Fruit fly (Drosophila melanogaster) whole organism, adult: Measurements from ENCODE around the gene mRpL45.

Source experiments
- CG11617 ChIP-seq: fragments of 200-800 bp; sonication (Bioruptor generic); optimal IDR thresholded peaks from 2 replicates; lab custom pipeline; 2017; ENCODE audit warnings: mild to moderate bottlenecking, missing biosample characterization, missing genetic modification reagents, missing genetic modification characterization
- CG12768 ChIP-seq: fragments of 200-800 bp; sonication (Bioruptor generic); optimal IDR thresholded peaks from 2 replicates; lab custom pipeline; 2017; ENCODE audit warnings: missing biosample characterization, missing genetic modification characterization, mild to moderate bottlenecking, moderate library complexity, missing genetic modification reagents
- CG14711 ChIP-seq: fragments of 200-800 bp; sonication (Bioruptor generic); optimal IDR thresholded peaks from 2 replicates; lab custom pipeline; 2018; ENCODE audit warnings: missing biosample characterization, mild to moderate bottlenecking, missing genetic modification characterization, moderate library complexity
- CG1620 ChIP-seq: fragments of 200-800 bp; sonication (Bioruptor generic); optimal IDR thresholded peaks from 2 replicates; lab custom pipeline; 2016; ENCODE audit warnings: missing biosample characterization, missing genetic modification characterization
- CG33017 ChIP-seq: fragments of 200-800 bp; sonication (Bioruptor generic); optimal IDR thresholded peaks from 2 replicates; lab custom pipeline; 2018; ENCODE audit warnings: missing biosample characterization, mild to moderate bottlenecking, missing genetic modification characterization, moderate library complexity
- CG5204 ChIP-seq: fragments of 200-800 bp; sonication (Bioruptor generic); optimal IDR thresholded peaks from 2 replicates; lab custom pipeline; 2016; ENCODE audit warnings: missing biosample characterization, missing genetic modification characterization
- CG7045 ChIP-seq: fragments of 200-800 bp; sonication (Bioruptor generic); optimal IDR thresholded peaks from 2 replicates; lab custom pipeline; 2017; ENCODE audit warnings: missing biosample characterization, mild to moderate bottlenecking, missing genetic modification characterization
- CG7101 ChIP-seq: fragments of 200-800 bp; sonication (Bioruptor generic); optimal IDR thresholded peaks from 2 replicates; lab custom pipeline; 2018; ENCODE audit warnings: missing biosample characterization, mild to moderate bottlenecking, missing genetic modification characterization, moderate library complexity
- Clk ChIP-seq: fragments of 200-800 bp; sonication (Bioruptor generic); optimal IDR thresholded peaks from 2 replicates; lab custom pipeline; 2017; ENCODE audit warnings: missing biosample characterization, missing genetic modification characterization
- Crg-1 ChIP-seq: fragments of 200-800 bp; sonication (Bioruptor generic); optimal IDR thresholded peaks from 2 replicates; lab custom pipeline; 2016; ENCODE audit warnings: missing biosample characterization, missing genetic modification characterization
- Hr96 ChIP-seq: fragments of 200-800 bp; sonication (Bioruptor generic); optimal IDR thresholded peaks from 2 replicates; lab custom pipeline; 2016; ENCODE audit warnings: missing biosample characterization, missing genetic modification characterization
- Mnt ChIP-seq: fragments of 200-800 bp; sonication (Bioruptor generic); optimal IDR thresholded peaks from 2 replicates; lab custom pipeline; 2016; ENCODE audit warnings: missing biosample characterization, mild to moderate bottlenecking, missing genetic modification characterization
- bab1 ChIP-seq: fragments of 200-800 bp; sonication (Bioruptor generic); optimal IDR thresholded peaks from 3 replicates; lab custom pipeline; 2019; ENCODE audit warnings: missing biosample characterization, mild to moderate bottlenecking, missing genetic modification characterization, moderate library complexity
- cic ChIP-seq: fragments of 200-800 bp; sonication (Bioruptor generic); optimal IDR thresholded peaks from 2 replicates; lab custom pipeline; 2017; ENCODE audit warnings: missing biosample characterization, mild to moderate bottlenecking, missing genetic modification characterization, moderate library complexity
- cnc ChIP-seq, 2 experiments: fragments of >200 bp; optimal IDR thresholded peaks; 2 replicates each; lab custom pipeline; 2017
- kay ChIP-seq: fragments of 200-800 bp; sonication (Bioruptor generic); peaks from one replicate; lab custom pipeline; 2016; ENCODE audit warnings: missing biosample characterization, missing genetic modification characterization, borderline replicate concordance
- ovo ChIP-seq: fragments of 200-800 bp; sonication (Bioruptor generic); optimal IDR thresholded peaks from 2 replicates; lab custom pipeline; 2016; ENCODE audit warnings: missing biosample characterization, missing genetic modification characterization
- pad ChIP-seq: fragments of 200-800 bp; sonication (Bioruptor generic); optimal IDR thresholded peaks from 3 replicates; lab custom pipeline; 2017; ENCODE audit warnings: missing biosample characterization, missing genetic modification characterization, mild to moderate bottlenecking, moderate library complexity, missing genetic modification reagents
- tj ChIP-seq: fragments of 200-800 bp; sonication (Bioruptor generic); optimal IDR thresholded peaks from 3 replicates; lab custom pipeline; 2017; ENCODE audit warnings: missing biosample characterization, mild to moderate bottlenecking, missing genetic modification characterization, moderate library complexity
- toe ChIP-seq: fragments of 200-800 bp; sonication (Bioruptor generic); optimal IDR thresholded peaks from 2 replicates; lab custom pipeline; 2016; ENCODE audit warnings: missing biosample characterization, missing genetic modification characterization

The mRpL45 gene

dm6 chr3R:22632980-22633379, 14.7 kb downstream of the mRpL45 start:
- TF ChIP-seq tj (GFP tag; lab: Kevin White, UChicago), result peak; percentile 46
- no peak for TF ChIP-seq CG12768 (GFP tag; lab: Kevin White, UChicago)

DNA sequence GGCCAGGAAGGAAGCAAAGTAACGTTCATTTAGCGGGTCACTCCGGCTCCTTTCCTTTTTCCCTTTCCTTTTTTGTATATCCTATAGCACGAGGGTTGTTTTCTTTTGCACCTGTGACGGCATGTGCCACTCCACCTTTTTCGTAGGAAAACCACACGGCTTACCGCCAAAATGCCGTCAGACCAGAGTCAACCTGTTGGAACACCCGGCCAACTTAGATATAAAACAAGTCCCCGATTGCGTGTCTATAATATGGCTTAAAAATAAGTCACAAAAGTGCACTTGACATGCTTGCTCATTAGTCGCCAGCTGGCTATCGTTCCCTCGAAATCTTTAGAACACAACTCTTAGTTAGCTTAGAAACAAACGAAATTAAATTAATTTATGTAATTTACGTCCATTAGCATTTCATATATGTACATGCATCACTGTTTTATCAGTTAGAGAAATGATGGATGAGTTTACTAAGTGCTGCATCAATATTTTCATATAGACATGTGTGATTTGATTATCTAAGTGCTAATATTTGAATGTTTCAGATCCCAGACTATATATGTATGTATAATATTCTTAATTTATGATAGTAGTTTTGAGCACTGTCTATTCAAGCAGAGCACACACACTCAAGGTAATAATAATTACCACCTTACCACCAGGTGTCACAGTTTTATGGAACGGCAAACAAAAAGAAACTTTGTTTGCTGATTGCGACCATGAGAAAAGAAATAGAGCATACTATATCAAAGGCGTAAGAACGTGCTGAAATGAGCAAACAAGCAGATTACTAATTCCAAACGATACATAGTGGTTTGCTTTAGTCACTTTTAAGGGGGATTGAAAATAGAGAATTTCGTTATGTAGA, 16.5 kb downstream of the mRpL45 start:
- TF ChIP-seq cic (GFP tag; lab: Kevin White, UChicago), result no peak
- no peak for TF ChIP-seq CG1620
- TF ChIP-seq Mnt (GFP tag; lab: Kevin White, UChicago), result no peak
- no peak for TF ChIP-seq Clk (GFP tag; lab: Kevin White, UChicago)
- no peak for TF ChIP-seq toe (GFP tag; lab: Kevin White, UChicago)
- TF ChIP-seq bab1, result no peak

dm6 chr3R:22635684-22636566, 17.6 kb downstream of the mRpL45 start:
- TF ChIP-seq tj (GFP tag; lab: Kevin White, UChicago) (peak; percentile 83), Clk (GFP tag; lab: Kevin White, UChicago) (no peak), cic (GFP tag; lab: Kevin White, UChicago) (peak; percentile 39), Mnt (GFP tag; lab: Kevin White, UChicago) (no peak)

DNA sequence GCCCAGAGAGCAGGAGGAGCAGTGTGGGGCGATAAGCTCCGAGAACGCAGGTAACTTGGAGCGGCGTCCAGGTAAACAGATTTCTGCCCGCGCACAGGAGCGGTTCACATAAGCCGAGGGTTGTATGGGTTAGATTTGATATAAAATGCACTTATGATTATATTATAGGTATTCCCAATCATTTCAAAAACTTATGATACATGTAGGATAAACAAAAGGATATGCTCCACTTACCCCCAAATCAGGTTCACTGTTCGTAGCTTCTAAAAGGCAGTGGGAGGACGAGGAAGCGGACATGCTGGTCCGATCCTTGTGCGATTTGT, 18.2 kb downstream of the mRpL45 start:
- no peak for TF ChIP-seq ovo (GFP tag; lab: Kevin White, UChicago)
- no peak for TF ChIP-seq pad (GFP tag; lab: Kevin White, UChicago)
- no peak for TF ChIP-seq tj (GFP tag; lab: Kevin White, UChicago)
- TF ChIP-seq bab1, result no peak
- no peak for TF ChIP-seq Mnt (GFP tag; lab: Kevin White, UChicago)
- no peak for TF ChIP-seq kay (GFP tag; lab: Kevin White, UChicago)

DNA sequence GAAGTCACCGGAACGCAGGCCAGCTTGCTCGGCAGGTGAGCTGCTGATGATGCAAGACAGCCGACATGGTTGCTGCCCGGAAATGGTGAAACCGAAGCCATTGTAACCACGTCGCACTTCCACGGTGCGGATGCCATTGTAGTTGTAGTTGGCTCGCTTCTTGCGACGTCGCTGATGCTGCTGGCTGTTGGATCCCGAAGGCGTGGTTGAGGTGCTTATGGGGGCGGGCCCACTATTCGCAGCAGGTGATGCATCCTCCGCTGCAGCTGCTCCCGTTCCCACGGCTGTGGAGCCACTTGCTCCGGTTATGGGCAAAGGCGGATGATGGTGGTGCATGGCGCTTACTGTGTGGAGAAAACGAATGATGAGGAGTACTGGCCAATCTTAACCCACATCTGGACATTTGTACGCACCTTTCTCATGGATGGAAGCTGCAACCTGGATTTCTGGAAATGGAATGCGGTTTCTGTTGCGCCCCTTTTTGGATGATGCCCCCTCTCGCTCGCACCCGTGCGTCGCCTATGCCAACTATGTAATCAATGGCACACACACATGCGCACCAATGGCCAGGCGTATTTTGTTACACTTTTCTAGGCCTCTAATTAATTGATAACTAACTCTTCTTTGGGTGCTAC, 20.4 kb downstream of the mRpL45 start:
- TF ChIP-seq cnc (optimal IDR thresholded peaks at IDR 0.05; lab: Kevin White, UChicago) (no peak), CG7101 (tag; lab: Kevin White, UChicago) (no peak), CG1620 (no peak), CG33017 (tag; lab: Kevin White, UChicago) (no peak), CG14711 (tag; lab: Kevin White, UChicago) (no peak), CG7045 (GFP tag; lab: Kevin White, UChicago) (no peak), CG5204 (GFP tag; lab: Kevin White, UChicago) (no peak), cic (GFP tag; lab: Kevin White, UChicago) (no peak), ovo (GFP tag; lab: Kevin White, UChicago) (no peak), tj (GFP tag; lab: Kevin White, UChicago) (no peak), Hr96 (GFP tag; lab: Kevin White, UChicago) (no peak), CG12768 (GFP tag; lab: Kevin White, UChicago) (no peak), pad (GFP tag; lab: Kevin White, UChicago) (no peak)

- peak; percentile 15 for TF ChIP-seq Crg-1
- TF ChIP-seq CG14711 (tag; lab: Kevin White, UChicago), result no peak
Measured at dm6 chr3R:22639239-22639858, 21.1 kb downstream of the mRpL45 start, which contains the start of the genes loco and wake. TSS of gene loco (minus strand) at chr3R:22639387. TSS of gene wake (plus strand) at chr3R:22639808.

dm6 chr3R:22649859-22650258, 31.6 kb downstream of the mRpL45 start:
- TF ChIP-seq Crg-1 (no peak), CG11617 (GFP tag; lab: Kevin White, UChicago) (no peak), Mnt (GFP tag; lab: Kevin White, UChicago) (no peak), kay (GFP tag; lab: Kevin White, UChicago) (no peak), ovo (GFP tag; lab: Kevin White, UChicago) (no peak), CG12768 (GFP tag; lab: Kevin White, UChicago) (no peak), Hr96 (GFP tag; lab: Kevin White, UChicago) (no peak), tj (GFP tag; lab: Kevin White, UChicago) (no peak), pad (GFP tag; lab: Kevin White, UChicago) (no peak), CG7101 (tag; lab: Kevin White, UChicago) (no peak)
